Fruit fly (Drosophila melanogaster): ENCODE data around the gene CG34265.
A peak's percentile ranks its signal among the peaks of the same experiment; 100 is the strongest.

CG34265 gene

dm6 chr3L:3236319-3236718 is 31.9 kb upstream of the CG34265 start:
- TF ChIP-seq CG6163 (GFP tag; IDR thresholded peaks at IDR 0.05), result peak; percentile 50; the same call in 1 of the 3 replicates
- TF ChIP-seq vri (GFP tag; optimal IDR thresholded peaks at IDR 0.05), result peak; percentile 23
- TF ChIP-seq CG10631 (GFP tag; optimal IDR thresholded peaks at IDR 0.05), result no peak

- TF ChIP-seq Smox (GFP tag; optimal IDR thresholded peaks at IDR 0.05) (no peak), CG16779 (tag; optimal IDR thresholded peaks at IDR 0.05) (no peak), Sox15 (GFP tag; optimal IDR thresholded peaks at IDR 0.05) (no peak), vri (GFP tag; optimal IDR thresholded peaks at IDR 0.05) (no peak), CG3919 (GFP tag; optimal IDR thresholded peaks at IDR 0.05) (no peak), CG6792 (GFP tag; optimal IDR thresholded peaks at IDR 0.05) (no peak), CG3032 (tag; optimal IDR thresholded peaks at IDR 0.05) (no peak), net (GFP tag; optimal IDR thresholded peaks at IDR 0.05) (no peak), CG4318 (GFP tag; optimal IDR thresholded peaks at IDR 0.05) (no peak), cyc (GFP tag; optimal IDR thresholded peaks at IDR 0.05) (peak; percentile 10), CG10669 (GFP tag; optimal IDR thresholded peaks at IDR 0.05) (no peak), OdsH (GFP tag; optimal IDR thresholded peaks at IDR 0.05) (no peak), CG1621 (tag; optimal IDR thresholded peaks at IDR 0.05) (no peak), pdm3 (GFP tag; optimal IDR thresholded peaks at IDR 0.05) (no peak), ss (GFP tag; optimal IDR thresholded peaks at IDR 0.05) (peak in 1 of 2 experiments; percentile 48), fd85E (GFP tag; optimal IDR thresholded peaks at IDR 0.05) (no peak), fd59A (GFP tag; optimal IDR thresholded peaks at IDR 0.05) (no peak), Hr4 (GFP tag; optimal IDR thresholded peaks at IDR 0.05) (no peak), CG9139 (GFP tag; optimal IDR thresholded peaks at IDR 0.05) (no peak), CG15336 (GFP tag; IDR thresholded peaks at IDR 0.05) (no peak), CG31627 (GFP tag; optimal IDR thresholded peaks at IDR 0.05) (peak; percentile 35), CG11902 (GFP tag; optimal IDR thresholded peaks at IDR 0.05) (no peak), Eip93F (GFP tag; optimal IDR thresholded peaks at IDR 0.05) (no peak), acj6 (GFP tag; optimal IDR thresholded peaks at IDR 0.05) (no peak), Sox102F (GFP tag; optimal IDR thresholded peaks at IDR 0.05) (no peak), CG11762 (GFP tag; optimal IDR thresholded peaks at IDR 0.05; ENCODE audit: insufficient read depth) (no peak), svp (GFP tag) (peak; percentile 93), CG34406 (GFP tag; optimal IDR thresholded peaks at IDR 0.05) (no peak), esn (GFP tag; optimal IDR thresholded peaks at IDR 0.05) (peak; percentile 0), spab (GFP tag; optimal IDR thresholded peaks at IDR 0.05) (no peak), topi (GFP tag; optimal IDR thresholded peaks at IDR 0.05) (no peak), eg (GFP tag; IDR thresholded peaks at IDR 0.05) (no peak), Eip78C (GFP tag) (peak; percentile 76), CG8319 (GFP tag; optimal IDR thresholded peaks at IDR 0.05) (no peak), CG6163 (GFP tag; IDR thresholded peaks at IDR 0.05) (no peak), CG6854 (GFP tag; optimal IDR thresholded peaks at IDR 0.05) (peak; percentile 13), Hr38 (GFP tag; optimal IDR thresholded peaks at IDR 0.05) (no peak), CG6808 (GFP tag; optimal IDR thresholded peaks at IDR 0.05) (peak; percentile 100), Sox14 (GFP tag; optimal IDR thresholded peaks at IDR 0.05) (peak; percentile 45), Blimp-1 (GFP tag; optimal IDR thresholded peaks at IDR 0.05) (no peak), lz (GFP tag; optimal IDR thresholded peaks at IDR 0.05) (peak; percentile 38), fkh (GFP tag; optimal IDR thresholded peaks at IDR 0.05) (peak; percentile 43), CG11294 (GFP tag; IDR thresholded peaks at IDR 0.05) (no peak), salr (GFP tag; optimal IDR thresholded peaks at IDR 0.05) (no peak), CG8632 (GFP tag; optimal IDR thresholded peaks at IDR 0.05) (no peak), Gug (GFP tag; IDR thresholded peaks at IDR 0.05) (0 out of 2 replicates have a peak, but pooled peaks have one; percentile 12)
Measured at dm6 chr3L:3239033-3239752, 29.1 kb upstream of the CG34265 start, which contains the start of gene CG17746. Gene CG17746 (minus strand): TSS chr3L:3239578.

All from whole organism, prepupa.